Fruit fly (Drosophila melanogaster): ENCODE measurements around the gene Fum3.

dm6 chr3L:11415382-11415781, 50.3 kb downstream of the Fum3 start:
- TF ChIP-seq h (optimal IDR thresholded peaks at IDR 0.05) (no peak), Sin3A (optimal IDR thresholded peaks at IDR 0.05) (no peak), insv (optimal IDR thresholded peaks at IDR 0.05) (no peak)
